Worm (Caenorhabditis elegans): ENCODE results near the gene adt-3.

DNA sequence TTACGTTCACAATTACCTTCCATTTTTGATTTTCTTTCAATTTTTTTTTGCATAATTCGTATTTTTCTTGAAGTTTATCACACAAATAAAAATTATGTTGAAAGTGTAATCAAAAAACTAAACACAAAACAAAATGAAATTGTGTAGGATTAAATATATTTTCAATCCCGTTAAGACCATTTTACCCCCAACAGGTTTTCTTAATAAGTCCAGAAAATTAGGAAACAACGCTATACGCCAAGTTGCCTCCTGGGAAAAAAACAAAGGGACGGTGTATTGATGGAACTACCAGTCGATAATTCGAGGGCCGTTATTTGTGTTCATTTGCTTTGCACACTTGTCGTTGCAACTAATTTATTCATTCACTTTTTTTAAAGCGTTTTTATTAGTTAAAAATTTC, 11.8 kb upstream of the adt-3 start:
- TF ChIP-seq dao-5 (tag; optimal IDR thresholded peaks at IDR 0.05) = no peak
- no peak for TF ChIP-seq him-1 (tag; optimal IDR thresholded peaks at IDR 0.05)

Data from whole organism, L4/young adult.